Worm (Caenorhabditis elegans): ENCODE results near the gene rps-13.

- no peak for TF ChIP-seq W03F9.2 (tag; optimal IDR thresholded peaks at IDR 0.05)
- TF ChIP-seq him-1 (tag; optimal IDR thresholded peaks at IDR 0.05), result no peak
Observed at ce11 chrIII:6362323-6362922, 12.4 kb downstream of the rps-13 start.

All from whole organism, L4/young adult.